Worm (Caenorhabditis elegans): ENCODE data around the gene K07C11.10.

K07C11.10 gene

DNA sequence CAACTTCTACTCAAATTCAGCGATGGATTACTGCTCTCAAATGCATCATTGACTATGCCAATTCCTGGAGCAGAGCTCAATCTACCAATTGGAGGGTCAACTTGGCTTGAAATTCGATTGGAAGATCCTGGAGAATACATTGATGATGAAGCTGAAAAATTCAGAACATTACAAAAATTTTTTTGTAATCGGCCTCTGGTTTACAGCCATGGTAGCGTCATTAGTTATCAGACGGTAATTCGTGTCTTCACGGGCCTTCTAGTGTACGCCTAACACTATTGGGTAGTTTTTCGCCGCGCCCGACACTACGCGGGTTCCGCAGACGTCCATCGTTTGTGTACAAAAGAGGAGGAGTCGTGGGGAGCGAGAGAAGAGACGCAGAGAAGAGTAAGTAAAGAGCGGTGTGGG lies 2.0 kb upstream of the K07C11.10 start (continued):
- TF ChIP-seq Y56A3A.18 (GFP tag; IDR thresholded peaks at IDR 0.05), result peak; percentile 94
- TF ChIP-seq zfh-2 (GFP tag; conservative IDR thresholded peaks at IDR 0.05), result peak; percentile 75
- TF ChIP-seq egl-18 (GFP tag; IDR thresholded peaks at IDR 0.05), result no peak
- peak; percentile 96 for TF ChIP-seq B0336.3 (GFP tag; IDR thresholded peaks at IDR 0.05)
- peak; percentile 86 for TF ChIP-seq Y53G8AR.9 (GFP tag; conservative IDR thresholded peaks at IDR 0.05)
- TF ChIP-seq let-526 (GFP tag; IDR thresholded peaks at IDR 0.05), result no peak
- TF ChIP-seq ztf-3 (GFP tag; optimal IDR thresholded peaks at IDR 0.05), result no peak
- TF ChIP-seq rec-8 (tag; optimal IDR thresholded peaks at IDR 0.05), result peak in 1 of 2 experiments; percentile 83
- TF ChIP-seq Y53F4B.3 (GFP tag; IDR thresholded peaks at IDR 0.05), result peak; percentile 72
- peak in 2 of 3 experiments; percentile 31 to 75 for TF ChIP-seq lin-35 (GFP tag; optimal IDR thresholded peaks at IDR 0.05)
- TF ChIP-seq bed-2 (GFP tag; IDR thresholded peaks at IDR 0.05), result peak; percentile 41; the same call in 1 of the 2 replicates
- TF ChIP-seq ztf-28 (GFP tag; IDR thresholded peaks at IDR 0.05), result peak; percentile 91
- TF ChIP-seq ekl-4 (GFP tag; IDR thresholded peaks at IDR 0.05), result peak; percentile 94
- peak; percentile 53 for TF ChIP-seq nhr-80 (tag; optimal IDR thresholded peaks at IDR 0.05)
- peak; percentile 14 for TF ChIP-seq rpc-1 (optimal IDR thresholded peaks at IDR 0.05)
- TF ChIP-seq rpc-1 (tag; optimal IDR thresholded peaks at IDR 0.05), result peak; percentile 23
- 0 out of 2 replicates have a peak, but pooled peaks have one; percentile 53 for TF ChIP-seq aptf-2 (GFP tag; conservative IDR thresholded peaks at IDR 0.05)
- peak; percentile 67 for TF ChIP-seq atf-7 (tag; optimal IDR thresholded peaks at IDR 0.05)
- no peak for TF ChIP-seq Y67H2A.10 (GFP tag; conservative IDR thresholded peaks at IDR 0.05)
- TF ChIP-seq F52B5.7 (tag; optimal IDR thresholded peaks at IDR 0.05), result no peak
- peak; percentile 96 for TF ChIP-seq F49E8.2 (tag; optimal IDR thresholded peaks at IDR 0.05; ENCODE audit: insufficient read depth)
- peak; percentile 54 for TF ChIP-seq fkh-3 (tag; optimal IDR thresholded peaks at IDR 0.05)
- peak; percentile 92 for TF ChIP-seq ceh-100 (GFP tag; IDR thresholded peaks at IDR 0.05)
- peak; percentile 1 for TF ChIP-seq zim-3 (tag; optimal IDR thresholded peaks at IDR 0.05)
- TF ChIP-seq aptf-3 (GFP tag; IDR thresholded peaks at IDR 0.05), result no peak
- TF ChIP-seq ztf-22 (GFP tag; optimal IDR thresholded peaks at IDR 0.05), result peak; percentile 22
- peak; percentile 74 for TF ChIP-seq F23B12.7 (tag; optimal IDR thresholded peaks at IDR 0.05; ENCODE audit: insufficient read depth)
- peak; percentile 37; the same call in 1 of the 2 replicates for TF ChIP-seq K11D2.4 (GFP tag; IDR thresholded peaks at IDR 0.05)
- peak; percentile 8 for TF ChIP-seq F10E7.11 (tag; optimal IDR thresholded peaks at IDR 0.05)
- peak; percentile 91 for TF ChIP-seq madf-6 (GFP tag; IDR thresholded peaks at IDR 0.05)
- peak; percentile 52 for TF ChIP-seq die-1 (tag; optimal IDR thresholded peaks at IDR 0.05)
- peak; percentile 99 for TF ChIP-seq snpc-3.4 (tag; optimal IDR thresholded peaks at IDR 0.05)
- no peak for TF ChIP-seq nfya-2 (GFP tag; IDR thresholded peaks at IDR 0.05)
- TF ChIP-seq dpl-1 (GFP tag; optimal IDR thresholded peaks at IDR 0.05), result peak; percentile 40
- TF ChIP-seq ztf-25 (GFP tag; IDR thresholded peaks at IDR 0.05), result peak; percentile 73; the same call in 1 of the 2 replicates
- TF ChIP-seq hmg-20 (GFP tag; IDR thresholded peaks at IDR 0.05), result peak; percentile 84
- peak; percentile 77 for TF ChIP-seq madf-10 (tag; optimal IDR thresholded peaks at IDR 0.05)
- TF ChIP-seq egl-44 (GFP tag; IDR thresholded peaks at IDR 0.05), result 0 out of 2 replicates have a peak, but pooled peaks have one; percentile 38
- TF ChIP-seq pbrm-1 (GFP tag; IDR thresholded peaks at IDR 0.05), result peak; percentile 100
- TF ChIP-seq hrde-1 (tag; optimal IDR thresholded peaks at IDR 0.05; ENCODE audit: borderline replicate concordance), result peak; percentile 90
- peak; percentile 86 for TF ChIP-seq Y95B8A.8 (GFP tag; IDR thresholded peaks at IDR 0.05)
- TF ChIP-seq hmg-1.2 (GFP tag; IDR thresholded peaks at IDR 0.05), result peak; percentile 99
- TF ChIP-seq akir-1 (GFP tag; optimal IDR thresholded peaks at IDR 0.05), result peak; percentile 49
- TF ChIP-seq lsl-1 (GFP tag; optimal IDR thresholded peaks at IDR 0.05), result peak; percentile 83
- TF ChIP-seq ceh-40 (GFP tag; IDR thresholded peaks at IDR 0.05), result no peak
- peak; percentile 86 for TF ChIP-seq lin-54 (GFP tag; optimal IDR thresholded peaks at IDR 0.05)
- TF ChIP-seq ama-1 (optimal IDR thresholded peaks at IDR 0.05), result peak; percentile 91
- peak in 1 of 2 experiments; percentile 35 for TF ChIP-seq ama-1 (GFP tag; optimal IDR thresholded peaks at IDR 0.05)
- TF ChIP-seq C06A6.2 (GFP tag; conservative IDR thresholded peaks at IDR 0.05), result peak; percentile 74

Data from whole organism, young adult.